Worm (Caenorhabditis elegans): ENCODE measurements around the gene gipc-1.

DNA sequence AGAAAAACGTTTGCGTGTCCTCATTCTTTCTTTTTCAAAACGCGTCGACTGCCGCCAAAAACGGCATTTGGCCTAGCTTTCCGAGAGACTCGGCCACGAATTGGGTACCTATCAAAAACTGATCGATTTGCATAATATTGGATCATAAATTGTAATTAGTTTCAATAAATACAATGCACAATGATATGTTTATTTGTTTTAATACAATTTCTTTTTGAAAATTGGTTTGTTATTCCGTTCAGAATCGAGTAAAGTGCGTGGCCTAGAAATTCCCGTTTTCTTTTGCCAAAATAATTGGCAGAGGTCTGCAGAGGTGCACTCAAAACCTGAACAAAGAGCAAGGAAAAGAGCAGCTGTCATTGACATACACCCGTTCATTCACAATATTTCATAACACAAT, 34.8 kb downstream of the gipc-1 start, which contains the start of gene F26F4.8:
- no peak for TF ChIP-seq flh-1 (GFP tag; optimal IDR thresholded peaks at IDR 0.05)
- peak; percentile 26 for TF ChIP-seq sptf-1 (tag; optimal IDR thresholded peaks at IDR 0.05)
- peak; percentile 18 for TF ChIP-seq mep-1 (tag; optimal IDR thresholded peaks at IDR 0.05)

Measured in whole organism, mixed stage, embryonic.